Worm (Caenorhabditis elegans): Measurements from ENCODE around the gene T27E7.3.

DNA sequence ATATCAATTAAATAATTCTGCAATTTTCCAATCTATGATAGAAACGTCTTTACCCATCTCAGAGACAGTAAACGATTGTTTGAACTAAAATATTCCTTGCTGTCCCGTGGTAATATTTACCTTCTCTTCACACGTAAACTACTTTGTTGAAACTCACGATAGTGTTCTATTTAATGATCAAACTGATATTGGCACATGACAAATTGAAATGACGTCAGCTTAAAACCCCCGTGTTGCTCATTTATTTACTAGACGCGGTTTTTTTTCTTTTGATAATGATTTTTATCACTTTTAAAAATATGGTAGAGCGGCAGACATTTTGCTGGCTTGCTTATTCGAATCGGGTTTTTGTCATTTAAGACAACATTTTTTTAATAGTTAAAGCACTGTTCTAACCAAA is 32.9 kb downstream of the T27E7.3 start:
- TF ChIP-seq xbp-1 (tag; optimal IDR thresholded peaks at IDR 0.05): no peak
- TF ChIP-seq alr-1 (tag; optimal IDR thresholded peaks at IDR 0.05; ENCODE audit: borderline replicate concordance): no peak
- no peak for TF ChIP-seq sox-4 (tag; optimal IDR thresholded peaks at IDR 0.05)
- no peak for TF ChIP-seq aha-1 (tag; optimal IDR thresholded peaks at IDR 0.05)
- TF ChIP-seq lin-35 (GFP tag; optimal IDR thresholded peaks at IDR 0.05): no peak
- TF ChIP-seq nhr-11 (tag; optimal IDR thresholded peaks at IDR 0.05): no peak
- no peak for TF ChIP-seq snpc-4 (tag; optimal IDR thresholded peaks at IDR 0.05)
- no peak for TF ChIP-seq mep-1 (tag; optimal IDR thresholded peaks at IDR 0.05)
- TF ChIP-seq tbx-2 (tag; optimal IDR thresholded peaks at IDR 0.05): no peak

Data from whole organism, L1 larva.